Worm (Caenorhabditis elegans) whole organism, L4 larva: ENCODE results near the gene kars-1.

Source experiments
- F37D6.2 ChIP-seq: sonication (generic microtip); optimal IDR thresholded peaks from 2 replicates; lab custom pipeline; 2016; ENCODE audit warnings: mild to moderate bottlenecking, missing genetic modification characterization, missing compliant biosample characterization
- F44E2.7 ChIP-seq: fragments of 200-800 bp; sonication (Bioruptor generic); IDR thresholded peaks from 2 replicates; pipeline ENCODE4 v2.1.2; 2022; ENCODE audit warnings: missing genetic modification characterization, missing compliant biosample characterization
- T20F7.1 ChIP-seq: fragments of 200-800 bp; sonication (Bioruptor generic); optimal IDR thresholded peaks from 2 replicates; lab custom pipeline; 2018; ENCODE audit warnings: mild to moderate bottlenecking, missing genetic modification characterization, missing compliant biosample characterization
- Y105C5A.15 ChIP-seq: fragments of 200-800 bp; sonication (Bioruptor generic); IDR thresholded peaks from 2 replicates; pipeline ENCODE4 v1.3.6; 2022; ENCODE audit warnings: missing genetic modification characterization, missing compliant biosample characterization
- Y48G9A.11 ChIP-seq: fragments of 200-800 bp; sonication (Bioruptor generic); IDR thresholded peaks from 2 replicates; pipeline ENCODE4 v1.3.6; 2022; ENCODE audit warnings: missing genetic modification reagents, missing genetic modification characterization, missing compliant biosample characterization
- ZK546.5 ChIP-seq, 2 experiments: sonication (generic microtip); optimal IDR thresholded peaks; 2 replicates each; lab custom pipeline; 2017; ENCODE audit warnings: missing biosample characterization in 2 of 2, missing genetic modification characterization in 2 of 2
- aha-1 ChIP-seq: fragments of 150-350 bp; peaks from one replicate; lab custom pipeline; 2014; ENCODE audit warnings: missing biosample characterization, missing genetic modification characterization
- arid-1 ChIP-seq: fragments of 200-800 bp; sonication (Bioruptor generic); conservative IDR thresholded peaks from 2 replicates; pipeline ENCODE4 v1.3.6; 2022; ENCODE audit warnings: missing genetic modification reagents, missing genetic modification characterization, missing compliant biosample characterization
- ceh-28 ChIP-seq: fragments of 150-350 bp; optimal IDR thresholded peaks from 2 replicates; lab custom pipeline; 2014; ENCODE audit warnings: missing biosample characterization, missing genetic modification reagents, missing genetic modification characterization
- ceh-62 ChIP-seq: sonication (generic microtip); optimal IDR thresholded peaks from 2 replicates; lab custom pipeline; 2017; ENCODE audit warnings: missing biosample characterization, missing genetic modification characterization
- ceh-82 ChIP-seq: sonication (generic microtip); optimal IDR thresholded peaks from 2 replicates; lab custom pipeline; 2017; ENCODE audit warnings: missing biosample characterization, missing genetic modification characterization
- ces-1 ChIP-seq: fragments of 150-350 bp; sonication (generic microtip); optimal IDR thresholded peaks from 4 replicates; lab custom pipeline; 2014; ENCODE audit warnings: missing biosample characterization, missing genetic modification reagents, missing genetic modification characterization
- cey-2 ChIP-seq: sonication (generic microtip); optimal IDR thresholded peaks from 3 replicates; lab custom pipeline; 2017; ENCODE audit warnings: missing genetic modification characterization, mild to moderate bottlenecking, missing compliant biosample characterization, antibody characterized with exemption, borderline replicate concordance; ENCODE audit not compliant: insufficient read depth
- daf-16 ChIP-seq, 3 experiments: sonication (generic microtip); optimal IDR thresholded peaks; 2 replicates each; lab custom pipeline; 2016 to 2017; ENCODE audit warnings: missing genetic modification characterization in 3 of 3, missing genetic modification reagents in 3 of 3, mild to moderate bottlenecking in 2 of 3, missing compliant biosample characterization in 2 of 3, missing biosample characterization in 1 of 3, moderate library complexity in 1 of 3
- dmd-6 ChIP-seq: fragments of 200-800 bp; sonication (Bioruptor generic); IDR thresholded peaks from 2 replicates; pipeline ENCODE4 v1.3.6; 2022; ENCODE audit warnings: missing genetic modification reagents, missing genetic modification characterization, missing compliant biosample characterization
- dmd-8 ChIP-seq: fragments of 200-800 bp; sonication (Bioruptor generic); IDR thresholded peaks from 2 replicates; pipeline ENCODE4 v1.3.6; 2022; ENCODE audit warnings: missing genetic modification characterization, missing compliant biosample characterization
- dmd-9 ChIP-seq: fragments of 200-800 bp; sonication (Bioruptor generic); IDR thresholded peaks from 2 replicates; pipeline ENCODE4 v1.3.6; 2022; ENCODE audit warnings: missing genetic modification reagents, missing genetic modification characterization, missing compliant biosample characterization
- dpl-1 ChIP-seq: fragments of 150-350 bp; optimal IDR thresholded peaks from 2 replicates; lab custom pipeline; 2014; ENCODE audit warnings: missing biosample characterization, missing genetic modification reagents, missing genetic modification characterization
- hif-1 ChIP-seq, 2 experiments: sonication (generic microtip); optimal IDR thresholded peaks; 2 replicates each; lab custom pipeline; 2016 to 2017; ENCODE audit warnings: missing compliant biosample characterization in 2 of 2, missing genetic modification characterization in 2 of 2, missing genetic modification reagents in 2 of 2, missing genotype in 2 of 2, mild to moderate bottlenecking in 1 of 2
- hlh-11 ChIP-seq: fragments of 200-800 bp; sonication (Bioruptor generic); optimal IDR thresholded peaks from 2 replicates; lab custom pipeline; 2018; ENCODE audit warnings: mild to moderate bottlenecking, missing genetic modification characterization, missing compliant biosample characterization
- hlh-30 ChIP-seq: sonication (generic microtip); optimal IDR thresholded peaks from 2 replicates; lab custom pipeline; 2017; ENCODE audit warnings: antibody characterized with exemption, mild to moderate bottlenecking, missing genetic modification characterization, missing compliant biosample characterization; ENCODE audit not compliant: insufficient read depth
- lin-15B ChIP-seq: fragments of 150-350 bp; sonication (generic microtip); optimal IDR thresholded peaks from 3 replicates; lab custom pipeline; 2014; ENCODE audit warnings: missing biosample characterization, missing genetic modification characterization
- lin-39 ChIP-seq: fragments of 150-350 bp; optimal IDR thresholded peaks from 2 replicates; lab custom pipeline; 2014; ENCODE audit warnings: missing biosample characterization, missing genetic modification reagents, missing genetic modification characterization
- lir-3 ChIP-seq: sonication (generic microtip); optimal IDR thresholded peaks from 2 replicates; lab custom pipeline; 2016; ENCODE audit warnings: mild to moderate bottlenecking, missing genetic modification characterization, missing compliant biosample characterization
- lsy-2 ChIP-seq, 2 experiments: fragments of 150-350 bp in 1 of 2; sonication (generic microtip) in 1 of 2; optimal IDR thresholded peaks; 2 replicates each; lab custom pipeline; 2014 to 2017; ENCODE audit warnings: missing biosample characterization in 2 of 2, missing genetic modification characterization in 2 of 2
- mdl-1 ChIP-seq, 2 experiments: fragments of 150-350 bp in 1 of 2; sonication (generic microtip) in 1 of 2; optimal IDR thresholded peaks; 2 replicates each; lab custom pipeline; 2014 to 2017; ENCODE audit warnings: missing biosample characterization in 2 of 2, missing genetic modification characterization in 2 of 2
- mep-1 ChIP-seq: fragments of 150-350 bp; sonication (generic microtip); optimal IDR thresholded peaks from 3 replicates; lab custom pipeline; 2014; ENCODE audit warnings: missing biosample characterization, missing genetic modification characterization
- mes-2 ChIP-seq: sonication (generic microtip); optimal IDR thresholded peaks from 2 replicates; lab custom pipeline; 2016; ENCODE audit warnings: missing genotype, mild to moderate bottlenecking, missing genetic modification characterization, missing compliant biosample characterization; ENCODE audit not compliant: poor library complexity, severe bottlenecking
- mxl-2 ChIP-seq: fragments of 200-800 bp; sonication (Bioruptor generic); conservative IDR thresholded peaks from 2 replicates; pipeline ENCODE4 v1.3.6; 2022; ENCODE audit warnings: missing genetic modification reagents, missing genetic modification characterization, missing compliant biosample characterization
- nhr-102 ChIP-seq: sonication (generic microtip); optimal IDR thresholded peaks from 2 replicates; lab custom pipeline; 2016; ENCODE audit warnings: mild to moderate bottlenecking, missing genetic modification characterization, moderate library complexity, missing compliant biosample characterization
- nhr-11 ChIP-seq: fragments of 150-350 bp; optimal IDR thresholded peaks from 2 replicates; lab custom pipeline; 2014; ENCODE audit warnings: missing biosample characterization, missing genetic modification characterization
- nhr-111 ChIP-seq: fragments of 200-800 bp; sonication (Bioruptor generic); optimal IDR thresholded peaks from 2 replicates; lab custom pipeline; 2018; ENCODE audit warnings: mild to moderate bottlenecking, missing genetic modification characterization, missing compliant biosample characterization
- nhr-237 ChIP-seq: sonication (generic microtip); optimal IDR thresholded peaks from 2 replicates; lab custom pipeline; 2017; ENCODE audit warnings: missing biosample characterization, missing genetic modification characterization
- nhr-28 ChIP-seq: fragments of 150-350 bp; optimal IDR thresholded peaks from 2 replicates; lab custom pipeline; 2014; ENCODE audit warnings: missing biosample characterization, missing genetic modification characterization
- nhr-41 ChIP-seq: fragments of 200-800 bp; sonication (Bioruptor generic); IDR thresholded peaks from 2 replicates; pipeline ENCODE4 v1.3.6; 2022; ENCODE audit warnings: missing genetic modification reagents, missing genetic modification characterization, missing compliant biosample characterization
- nhr-48 ChIP-seq: sonication (generic microtip); optimal IDR thresholded peaks from 2 replicates; lab custom pipeline; 2016; ENCODE audit warnings: mild to moderate bottlenecking, missing genetic modification characterization, missing compliant biosample characterization
- nhr-6 ChIP-seq: fragments of 150-350 bp; optimal IDR thresholded peaks from 2 replicates; lab custom pipeline; 2014; ENCODE audit warnings: missing biosample characterization, missing genetic modification characterization
- nhr-77 ChIP-seq: fragments of 150-350 bp; optimal IDR thresholded peaks from 2 replicates; lab custom pipeline; 2014; ENCODE audit warnings: missing biosample characterization, missing genetic modification characterization
- pha-4 ChIP-seq, 2 experiments: fragments of 150-350 bp in 1 of 2; fragments of 200-800 bp in 1 of 2; sonication (Bioruptor generic) in 1 of 2; IDR thresholded peaks in 1 of 2; optimal IDR thresholded peaks in 1 of 2; 2 replicates each; pipeline versions ENCODE4 v1.3.6 to Lab custom; 2014 to 2022; ENCODE audit warnings: missing genetic modification characterization in 2 of 2, missing genetic modification reagents in 2 of 2, missing biosample characterization in 1 of 2, missing compliant biosample characterization in 1 of 2
- skn-1 ChIP-seq: fragments of 150-350 bp; optimal IDR thresholded peaks from 2 replicates; lab custom pipeline; 2014; ENCODE audit warnings: missing biosample characterization, missing genetic modification characterization
- spr-3 ChIP-seq: fragments of 200-800 bp; sonication (Bioruptor generic); optimal IDR thresholded peaks from 2 replicates; lab custom pipeline; 2018; ENCODE audit warnings: mild to moderate bottlenecking, missing genetic modification characterization, missing compliant biosample characterization
- tra-1 ChIP-seq: fragments of 200-800 bp; sonication (Bioruptor generic); IDR thresholded peaks from 2 replicates; pipeline ENCODE4 v1.3.6; 2022; ENCODE audit warnings: missing genetic modification reagents, missing genetic modification characterization, missing compliant biosample characterization
- unc-62 ChIP-seq, 3 experiments: fragments of 150-350 bp in 1 of 3; sonication (generic microtip); optimal IDR thresholded peaks in 2 of 3; peaks in 1 of 3; 1 replicate in 1 of 3; 2 replicates in 2 of 3; lab custom pipeline; 2014 to 2017; ENCODE audit warnings: missing biosample characterization in 3 of 3, missing genetic modification characterization in 3 of 3, missing genetic modification reagents in 3 of 3, missing genotype in 1 of 3
- zfp-2 ChIP-seq: sonication (generic microtip); optimal IDR thresholded peaks from 2 replicates; lab custom pipeline; 2016; ENCODE audit warnings: mild to moderate bottlenecking, missing genetic modification characterization, missing compliant biosample characterization
- zip-11 ChIP-seq: fragments of 200-800 bp; sonication (Bioruptor generic); IDR thresholded peaks from 2 replicates; pipeline ENCODE4 v1.3.6; 2022; ENCODE audit warnings: missing genetic modification characterization, missing compliant biosample characterization
- ztf-11 ChIP-seq: fragments of 150-350 bp; optimal IDR thresholded peaks from 2 replicates; lab custom pipeline; 2014; ENCODE audit warnings: missing biosample characterization, missing genetic modification characterization

Gene kars-1

ce11 chrII:7104794-7105613, 32.8 kb upstream of the kars-1 start, which contains the start of the genes farl-11 and rpl-33 (continued):
- TF ChIP-seq nhr-237 (no peak), lin-15B (tag; lab: Kevin White, UChicago) (peak; percentile 80), nhr-77 (peak; percentile 92), dmd-6 (GFP tag; lab: Robert Waterston, UW) (peak; percentile 29; the same call in 1 of the 2 replicates), nhr-11 (tag; lab: Kevin White, UChicago) (peak; percentile 91), zip-11 (GFP tag; lab: Robert Waterston, UW) (no peak), mep-1 (peak; percentile 82), tra-1 (GFP tag; lab: Robert Waterston, UW) (no peak), aha-1 (tag; lab: Kevin White, UChicago) (peak; percentile 97), Y48G9A.11 (GFP tag; lab: Robert Waterston, UW) (peak; percentile 99), zfp-2 (tag; lab: Kevin White, UChicago) (peak; percentile 70), ceh-28 (no peak), nhr-41 (GFP tag; lab: Robert Waterston, UW) (no peak), dpl-1 (peak; percentile 72), lir-3 (tag; lab: Kevin White, UChicago) (no peak), spr-3 (no peak), cey-2 (no peak), daf-16 (GFP tag; optimal IDR thresholded peaks at IDR 0.05; lab: Kevin White, UChicago) (peak in 1 of 2 experiments; percentile 28), daf-16 (tag; optimal IDR thresholded peaks at IDR 0.05; lab: Kevin White, UChicago) (peak; percentile 76), skn-1 (tag; lab: Kevin White, UChicago) (no peak), ZK546.5 (tag; optimal IDR thresholded peaks at IDR 0.05; lab: Kevin White, UChicago) (peak; percentile 64 to 91), T20F7.1 (GFP tag; lab: Kevin White, UChicago) (peak; percentile 99), ces-1 (GFP tag; lab: Kevin White, UChicago) (peak; percentile 29), mdl-1 (tag; optimal IDR thresholded peaks at IDR 0.05; lab: Kevin White, UChicago) (peak in 1 of 2 experiments; percentile 49), hlh-30 (tag; lab: Kevin White, UChicago) (peak; percentile 75), Y105C5A.15 (no peak), unc-62 (GFP tag; optimal IDR thresholded peaks at IDR 0.05 in 1 of 2; lab: Kevin White, UChicago) (peak in 1 of 2 experiments; percentile 99), unc-62 (tag; optimal IDR thresholded peaks at IDR 0.05; lab: Kevin White, UChicago) (no peak), nhr-48 (no peak), mxl-2 (GFP tag; lab: Robert Waterston, UW) (no peak), F37D6.2 (tag; lab: Kevin White, UChicago) (peak; percentile 40), pha-4 (GFP tag; IDR thresholded peaks at IDR 0.05; lab: Robert Waterston, UW) (no peak), pha-4 (tag; optimal IDR thresholded peaks at IDR 0.05; lab: Kevin White, UChicago) (peak; percentile 90), dmd-8 (GFP tag; lab: Robert Waterston, UW) (no peak), hlh-11 (peak; percentile 54), dmd-9 (GFP tag; lab: Robert Waterston, UW) (no peak), lsy-2 (tag; optimal IDR thresholded peaks at IDR 0.05; lab: Kevin White, UChicago) (peak; percentile 95 to 99), ceh-62 (tag; lab: Kevin White, UChicago) (no peak), nhr-102 (tag; lab: Kevin White, UChicago) (no peak), mes-2 (tag; lab: Kevin White, UChicago) (peak; percentile 89), arid-1 (GFP tag; lab: Robert Waterston, UW) (peak; percentile 38; the same call in 1 of the 2 replicates), ceh-82 (tag; lab: Kevin White, UChicago) (no peak), lin-39 (tag; lab: Kevin White, UChicago) (no peak), F44E2.7 (no peak), nhr-28 (tag; lab: Kevin White, UChicago) (peak; percentile 70), nhr-111 (GFP tag; lab: Kevin White, UChicago) (no peak), ztf-11 (tag; lab: Kevin White, UChicago) (no peak), hif-1 (tag; optimal IDR thresholded peaks at IDR 0.05; lab: Kevin White, UChicago) (peak in 1 of 2 experiments; percentile 84), nhr-6 (tag; lab: Kevin White, UChicago) (peak; percentile 87)
